Worm (Caenorhabditis elegans): Measurements from ENCODE around the gene tbc-8.

Gene tbc-8

ce11 chrIII:10415822-10416221, 51.1 kb downstream of the tbc-8 start, which contains the start of gene ymel-1 (continued):
- TF ChIP-seq Y53F4B.3 (GFP tag; IDR thresholded peaks at IDR 0.05), result no peak
- no peak for TF ChIP-seq T07F8.4 (tag; optimal IDR thresholded peaks at IDR 0.05)
- peak; percentile 69 for TF ChIP-seq attf-5 (GFP tag; optimal IDR thresholded peaks at IDR 0.05)
- no peak for TF ChIP-seq ccch-3 (GFP tag; optimal IDR thresholded peaks at IDR 0.05)
- TF ChIP-seq lag-1 (GFP tag; IDR thresholded peaks at IDR 0.05), result no peak
- no peak for TF ChIP-seq madf-3 (GFP tag; IDR thresholded peaks at IDR 0.05)
- TF ChIP-seq lin-40 (tag; optimal IDR thresholded peaks at IDR 0.05), result peak; percentile 20
- no peak for TF ChIP-seq F55B11.4 (tag; optimal IDR thresholded peaks at IDR 0.05; ENCODE audit: borderline replicate concordance, insufficient read depth)
- TF ChIP-seq cebp-1 (GFP tag; IDR thresholded peaks at IDR 0.05), result no peak
- peak; percentile 55 for TF ChIP-seq cebp-1 (tag; optimal IDR thresholded peaks at IDR 0.05)
- TF ChIP-seq Y56A3A.18 (GFP tag; IDR thresholded peaks at IDR 0.05), result no peak
- 0 out of 2 replicates have a peak, but pooled peaks have one; percentile 27 for TF ChIP-seq aptf-2 (GFP tag; conservative IDR thresholded peaks at IDR 0.05)
- peak in 1 of 2 experiments; percentile 40 for TF ChIP-seq let-607 (tag; optimal IDR thresholded peaks at IDR 0.05)
- TF ChIP-seq lin-54 (GFP tag; optimal IDR thresholded peaks at IDR 0.05), result peak; percentile 11
- TF ChIP-seq C06A6.2 (GFP tag; conservative IDR thresholded peaks at IDR 0.05), result no peak
- TF ChIP-seq B0035.1 (tag; optimal IDR thresholded peaks at IDR 0.05), result peak; percentile 11
- TF ChIP-seq ztf-18 (tag; optimal IDR thresholded peaks at IDR 0.05), result peak; percentile 25
- TF ChIP-seq nhr-80 (tag; optimal IDR thresholded peaks at IDR 0.05), result peak; percentile 28
- peak; percentile 88 for TF ChIP-seq mcd-1 (GFP tag; IDR thresholded peaks at IDR 0.05)
- TF ChIP-seq fkh-3 (tag; optimal IDR thresholded peaks at IDR 0.05), result no peak
- no peak for TF ChIP-seq bed-1 (GFP tag; IDR thresholded peaks at IDR 0.05)
- TF ChIP-seq zim-3 (tag; optimal IDR thresholded peaks at IDR 0.05), result no peak
- 0 out of 2 replicates have a peak, but pooled peaks have one; percentile 23 for TF ChIP-seq Y53G8AR.9 (GFP tag; conservative IDR thresholded peaks at IDR 0.05)
- TF ChIP-seq ztf-28 (GFP tag; IDR thresholded peaks at IDR 0.05), result no peak
- TF ChIP-seq athp-1 (tag; optimal IDR thresholded peaks at IDR 0.05), result peak; percentile 48
- no peak for TF ChIP-seq pha-4 (tag; optimal IDR thresholded peaks at IDR 0.05)
- peak; percentile 32; the same call in 1 of the 2 replicates for TF ChIP-seq pbrm-1 (GFP tag; IDR thresholded peaks at IDR 0.05)
- no peak for TF ChIP-seq akir-1 (GFP tag; optimal IDR thresholded peaks at IDR 0.05)

- no peak for TF ChIP-seq mxl-1 (tag; optimal IDR thresholded peaks at IDR 0.05)
- TF ChIP-seq bed-1 (GFP tag; IDR thresholded peaks at IDR 0.05), result no peak
- TF ChIP-seq atf-7 (tag; optimal IDR thresholded peaks at IDR 0.05), result peak; percentile 24
- no peak for TF ChIP-seq akir-1 (GFP tag; optimal IDR thresholded peaks at IDR 0.05)
- TF ChIP-seq C17E4.6 (GFP tag; IDR thresholded peaks at IDR 0.05), result no peak
- no peak for TF ChIP-seq hlh-12 (tag; optimal IDR thresholded peaks at IDR 0.05)
- no peak for TF ChIP-seq egl-18 (GFP tag; IDR thresholded peaks at IDR 0.05)
- no peak for TF ChIP-seq F57A8.1 (GFP tag; optimal IDR thresholded peaks at IDR 0.05)
- TF ChIP-seq gei-17 (GFP tag; optimal IDR thresholded peaks at IDR 0.05), result no peak
- TF ChIP-seq mcd-1 (GFP tag; IDR thresholded peaks at IDR 0.05), result 0 out of 2 replicates have a peak, but pooled peaks have one; percentile 12
- peak; percentile 93 for TF ChIP-seq him-1 (tag; optimal IDR thresholded peaks at IDR 0.05)
- no peak for TF ChIP-seq Y79H2A.3 (GFP tag; conservative IDR thresholded peaks at IDR 0.05)
Measured at ce11 chrIII:10421680-10422079, 56.9 kb downstream of the tbc-8 start.

Measured in whole organism, young adult.